Worm (Caenorhabditis elegans): ENCODE data around the gene F17C11.12.
A peak's percentile ranks its signal among the peaks of the same experiment; 100 is the strongest.

DNA sequence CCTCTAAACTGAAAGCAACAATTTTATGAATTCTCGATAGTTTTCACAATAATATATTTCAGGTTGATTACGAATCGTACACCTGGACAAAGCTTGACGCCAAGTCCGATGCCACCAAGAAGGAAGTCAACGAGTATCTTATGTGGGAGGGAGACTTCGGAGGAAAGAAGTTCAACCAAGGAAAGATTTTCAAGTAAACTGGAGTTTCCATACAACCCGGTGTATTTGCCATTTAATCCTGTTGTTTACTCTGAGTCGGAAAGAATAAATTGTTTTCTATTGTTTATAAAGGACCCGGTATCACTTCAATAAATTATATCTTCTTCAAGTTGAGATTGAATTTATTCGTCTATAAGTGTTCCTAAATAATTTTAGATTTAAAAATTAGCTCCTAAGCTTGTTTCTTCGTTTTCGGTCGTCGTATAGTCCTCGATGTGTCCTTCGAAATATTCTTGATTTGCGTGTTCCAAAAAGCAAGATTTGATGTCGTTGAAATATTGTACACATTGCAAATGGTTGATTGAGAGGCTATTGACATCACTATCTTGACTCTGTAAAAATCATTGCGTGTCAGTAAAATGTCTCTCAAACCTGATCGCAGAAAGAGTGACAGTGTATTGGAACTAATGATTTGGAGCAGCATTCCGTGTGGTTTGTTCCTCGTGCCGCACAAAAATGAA, 31.0 kb upstream of the F17C11.12 start:
- TF ChIP-seq ceh-20 (GFP tag; IDR thresholded peaks at IDR 0.05) (0 out of 2 replicates have a peak, but pooled peaks have one; percentile 14), T26A8.4 (GFP tag; IDR thresholded peaks at IDR 0.05) (peak; percentile 15; the same call in 1 of the 2 replicates), snpc-4 (tag; optimal IDR thresholded peaks at IDR 0.05) (no peak), mdl-1 (tag; optimal IDR thresholded peaks at IDR 0.05) (no peak), lir-3 (tag; optimal IDR thresholded peaks at IDR 0.05) (no peak), hmg-1.1 (GFP tag; IDR thresholded peaks at IDR 0.05) (no peak), unc-39 (tag; optimal IDR thresholded peaks at IDR 0.05) (no peak), lin-13 (GFP tag; optimal IDR thresholded peaks at IDR 0.05) (no peak), sdz-12 (GFP tag; optimal IDR thresholded peaks at IDR 0.05) (no peak), zag-1 (tag; optimal IDR thresholded peaks at IDR 0.05) (no peak), saeg-2 (GFP tag; IDR thresholded peaks at IDR 0.05) (0 out of 2 replicates have a peak, but pooled peaks have one; percentile 27), fos-1 (tag; optimal IDR thresholded peaks at IDR 0.05) (no peak), hlh-30 (tag; optimal IDR thresholded peaks at IDR 0.05; ENCODE audit: insufficient read depth) (no peak)

Measured in whole organism, L4 larva.